Fruit fly (Drosophila melanogaster) whole organism, embryonic: ENCODE results near the gene Gdh.

Experiments used
- Ada2b ChIP-seq: fragments of 200-800 bp; sonication (Bioruptor generic); IDR thresholded peaks from 2 replicates; pipeline ENCODE4 v1.3.6; 2022; ENCODE audit warnings: missing biosample characterization, missing genetic modification characterization
- Aef1 ChIP-seq: fragments of 200-800 bp; sonication (Bioruptor generic); IDR thresholded peaks from 3 replicates; pipeline ENCODE4 v1.3.6; 2022; ENCODE audit warnings: missing biosample characterization, missing genetic modification characterization
- Atf6 ChIP-seq: fragments of 200-800 bp; sonication (Bioruptor generic); IDR thresholded peaks from 2 replicates; pipeline ENCODE4 v1.3.6; 2022; ENCODE audit warnings: missing biosample characterization, missing genetic modification characterization
- CG10543 ChIP-seq: fragments of 200-800 bp; sonication (Bioruptor generic); optimal IDR thresholded peaks from 3 replicates; lab custom pipeline; 2017; ENCODE audit warnings: missing biosample characterization, mild to moderate bottlenecking, missing genetic modification characterization, moderate library complexity
- CG12071 ChIP-seq: fragments of 200-800 bp; sonication (Bioruptor generic); optimal IDR thresholded peaks from 3 replicates; lab custom pipeline; 2018; ENCODE audit warnings: missing biosample characterization, mild to moderate bottlenecking, missing genetic modification characterization
- CG14965 ChIP-seq: fragments of 200-800 bp; sonication (Bioruptor generic); optimal IDR thresholded peaks from 2 replicates; lab custom pipeline; 2016; ENCODE audit warnings: missing biosample characterization, missing genetic modification characterization, borderline replicate concordance
- CG15011 ChIP-seq: fragments of 200-800 bp; sonication (Bioruptor generic); optimal IDR thresholded peaks from 3 replicates; lab custom pipeline; 2018; ENCODE audit warnings: missing biosample characterization, mild to moderate bottlenecking, missing genetic modification characterization
- CG16779 ChIP-seq: fragments of 200-800 bp; sonication (Bioruptor generic); IDR thresholded peaks from 2 replicates; pipeline ENCODE4 v1.3.6; 2022; ENCODE audit warnings: missing biosample characterization, missing genetic modification characterization
- CG17912 ChIP-seq: fragments of 200-800 bp; sonication (Bioruptor generic); optimal IDR thresholded peaks from 2 replicates; lab custom pipeline; 2018; ENCODE audit warnings: missing biosample characterization, mild to moderate bottlenecking, missing genetic modification characterization
- CG1792 ChIP-seq: fragments of 200-800 bp; sonication (Bioruptor generic); optimal IDR thresholded peaks from 2 replicates; lab custom pipeline; 2016; ENCODE audit warnings: missing biosample characterization, missing genetic modification characterization
- CG2129 ChIP-seq: fragments of 200-800 bp; sonication (Bioruptor generic); IDR thresholded peaks from 2 replicates; pipeline ENCODE4 v1.3.6; 2022; ENCODE audit warnings: missing biosample characterization, missing genetic modification characterization; ENCODE audit not compliant: partially characterized antibody
- CG2199 ChIP-seq: fragments of 200-800 bp; sonication (Bioruptor generic); IDR thresholded peaks from 3 replicates; pipeline ENCODE4 v1.3.6; 2022; ENCODE audit warnings: missing biosample characterization, missing genetic modification characterization
- CG30431 ChIP-seq: fragments of 200-800 bp; sonication (Bioruptor generic); optimal IDR thresholded peaks from 2 replicates; lab custom pipeline; 2017; ENCODE audit warnings: missing biosample characterization, missing genetic modification characterization
- CG31365 ChIP-seq: fragments of 200-800 bp; sonication (Bioruptor generic); optimal IDR thresholded peaks from 2 replicates; lab custom pipeline; 2018; ENCODE audit warnings: missing biosample characterization, mild to moderate bottlenecking, missing genetic modification characterization
- CG32767 ChIP-seq: fragments of 200-800 bp; sonication (Bioruptor generic); IDR thresholded peaks from 2 replicates; pipeline ENCODE4 v1.3.6; 2022; ENCODE audit warnings: missing biosample characterization, missing genetic modification characterization
- CG34422 ChIP-seq: fragments of 200-800 bp; sonication (Bioruptor generic); IDR thresholded peaks from 3 replicates; pipeline ENCODE4 v1.3.6; 2022; ENCODE audit warnings: missing biosample characterization, missing genetic modification characterization
- CG3838 ChIP-seq: fragments of 200-800 bp; sonication (Bioruptor generic); optimal IDR thresholded peaks from 3 replicates; lab custom pipeline; 2016; ENCODE audit warnings: missing biosample characterization, missing genetic modification characterization
- CG3847 ChIP-seq: fragments of 200-800 bp; sonication (Bioruptor generic); IDR thresholded peaks from 2 replicates; pipeline ENCODE4 v1.3.6; 2022; ENCODE audit warnings: missing biosample characterization, missing genetic modification characterization
- CG4617 ChIP-seq: fragments of 200-800 bp; sonication (Bioruptor generic); optimal IDR thresholded peaks from 3 replicates; lab custom pipeline; 2016; ENCODE audit warnings: missing biosample characterization, missing genetic modification characterization, borderline replicate concordance
- CG7271 ChIP-seq: fragments of 200-800 bp; sonication (Bioruptor generic); optimal IDR thresholded peaks from 2 replicates; lab custom pipeline; 2018; ENCODE audit warnings: missing biosample characterization, mild to moderate bottlenecking, missing genetic modification characterization, moderate library complexity
- CG9437 ChIP-seq: fragments of 200-800 bp; sonication (Bioruptor generic); optimal IDR thresholded peaks from 2 replicates; lab custom pipeline; 2018; ENCODE audit warnings: missing biosample characterization, mild to moderate bottlenecking, missing genetic modification characterization
- D19A ChIP-seq: fragments of 200-800 bp; optimal IDR thresholded peaks from 3 replicates; lab custom pipeline; 2019; ENCODE audit warnings: missing biosample characterization, mild to moderate bottlenecking, missing genetic modification characterization, moderate library complexity
- Dad ChIP-seq: fragments of 200-800 bp; sonication (Bioruptor generic); optimal IDR thresholded peaks from 3 replicates; lab custom pipeline; 2016; ENCODE audit warnings: missing biosample characterization, missing genetic modification characterization
- Eip74EF ChIP-seq, 2 experiments: fragments of 200-800 bp in 1 of 2; fragments of >200 bp in 1 of 2; sonication (Bioruptor generic) in 1 of 2; optimal IDR thresholded peaks; 2 replicates each; lab custom pipeline; 2017 to 2019; ENCODE audit warnings: missing biosample characterization in 2 of 2, missing genetic modification characterization in 2 of 2, mild to moderate bottlenecking in 1 of 2, moderate library complexity in 1 of 2
- Gug ChIP-seq: fragments of 200-800 bp; sonication (Bioruptor generic); IDR thresholded peaks from 4 replicates; pipeline ENCODE4 v1.3.6; 2022; ENCODE audit warnings: missing biosample characterization, missing genetic modification characterization
- Hr3 ChIP-seq: fragments of 200-800 bp; sonication (Bioruptor generic); optimal IDR thresholded peaks from 3 replicates; lab custom pipeline; 2016; ENCODE audit warnings: missing biosample characterization, missing genetic modification characterization
- Hr78 ChIP-seq, 2 experiments: fragments of 200-800 bp in 1 of 2; fragments of >200 bp in 1 of 2; sonication (Bioruptor generic) in 1 of 2; optimal IDR thresholded peaks; 2 replicates each; lab custom pipeline; 2017 to 2019; ENCODE audit warnings: missing biosample characterization in 2 of 2, missing genetic modification characterization in 2 of 2, mild to moderate bottlenecking in 1 of 2, moderate library complexity in 1 of 2
- Max ChIP-seq: fragments of 200-800 bp; sonication (Bioruptor generic); optimal IDR thresholded peaks from 2 replicates; lab custom pipeline; 2016; ENCODE audit warnings: missing biosample characterization, mild to moderate bottlenecking, missing genetic modification characterization
- Meics ChIP-seq: fragments of 200-800 bp; sonication (Bioruptor generic); optimal IDR thresholded peaks from 2 replicates; lab custom pipeline; 2017; ENCODE audit warnings: missing biosample characterization, mild to moderate bottlenecking, missing genetic modification characterization
- Sry-δ ChIP-seq: fragments of 200-800 bp; sonication (Bioruptor generic); optimal IDR thresholded peaks from 2 replicates; lab custom pipeline; 2016; ENCODE audit warnings: missing biosample characterization, missing genetic modification characterization
- Taf1 ChIP-seq: fragments of 200-800 bp; sonication (Bioruptor generic); IDR thresholded peaks from 2 replicates; pipeline ENCODE4 v1.3.6; 2022; ENCODE audit warnings: missing biosample characterization, missing genetic modification characterization
- bab2 ChIP-seq: fragments of 200-800 bp; sonication (Bioruptor generic); optimal IDR thresholded peaks from 2 replicates; lab custom pipeline; 2016; ENCODE audit warnings: missing biosample characterization, missing genetic modification characterization
- caup ChIP-seq: fragments of 200-800 bp; sonication (Bioruptor generic); optimal IDR thresholded peaks from 3 replicates; lab custom pipeline; 2017; ENCODE audit warnings: missing biosample characterization, mild to moderate bottlenecking, missing genetic modification characterization, moderate library complexity; ENCODE audit not compliant: severe bottlenecking
- cg ChIP-seq: fragments of 200-800 bp; sonication (Bioruptor generic); optimal IDR thresholded peaks from 3 replicates; lab custom pipeline; 2019; ENCODE audit warnings: missing biosample characterization, mild to moderate bottlenecking, missing genetic modification characterization, moderate library complexity
- chm ChIP-seq: fragments of 200-800 bp; sonication (Bioruptor generic); IDR thresholded peaks from 2 replicates; pipeline ENCODE4 v1.3.6; 2022; ENCODE audit warnings: missing biosample characterization, missing genetic modification characterization
- dati ChIP-seq: fragments of 200-800 bp; sonication (Bioruptor generic); IDR thresholded peaks from 2 replicates; pipeline ENCODE4 v1.3.6; 2022; ENCODE audit warnings: missing biosample characterization, missing genetic modification characterization
- dmrt11E ChIP-seq: fragments of 200-800 bp; sonication (Bioruptor generic); optimal IDR thresholded peaks from 3 replicates; lab custom pipeline; 2018; ENCODE audit warnings: missing biosample characterization, mild to moderate bottlenecking, missing genetic modification characterization, moderate library complexity
- grau ChIP-seq: fragments of 200-800 bp; optimal IDR thresholded peaks from 3 replicates; lab custom pipeline; 2019; ENCODE audit warnings: missing biosample characterization, mild to moderate bottlenecking, missing genetic modification characterization, moderate library complexity
- grn ChIP-seq: fragments of 200-800 bp; sonication (Bioruptor generic); optimal IDR thresholded peaks from 3 replicates; lab custom pipeline; 2017; ENCODE audit warnings: missing biosample characterization, missing genetic modification characterization
- gt ChIP-seq: fragments of 200-800 bp; sonication (Bioruptor generic); IDR thresholded peaks from 2 replicates; pipeline ENCODE4 v1.3.6; 2022; ENCODE audit warnings: missing biosample characterization, missing genetic modification characterization
- hkb ChIP-seq, 2 experiments: fragments of 200-800 bp in 1 of 2; fragments of >200 bp in 1 of 2; sonication (Bioruptor generic) in 1 of 2; IDR thresholded peaks in 1 of 2; optimal IDR thresholded peaks in 1 of 2; 2 replicates each; pipeline versions ENCODE4 v1.3.6 to Lab custom; 2017 to 2022; ENCODE audit warnings: missing biosample characterization in 1 of 2, missing genetic modification characterization in 1 of 2
- nmo ChIP-seq: fragments of 200-800 bp; sonication (Bioruptor generic); optimal IDR thresholded peaks from 2 replicates; lab custom pipeline; 2018; ENCODE audit warnings: missing biosample characterization, mild to moderate bottlenecking, missing genetic modification characterization, moderate library complexity
- row ChIP-seq: fragments of 200-800 bp; sonication (Bioruptor generic); IDR thresholded peaks from 3 replicates; pipeline ENCODE4 v1.3.6; 2022; ENCODE audit warnings: missing biosample characterization, missing genetic modification characterization
- sc ChIP-seq, 3 experiments: fragments of >200 bp in 2 of 3; fragments of 200-800 bp in 1 of 3; sonication (Bioruptor generic) in 1 of 3; optimal IDR thresholded peaks; 2 replicates in 2 of 3; 3 replicates in 1 of 3; lab custom pipeline; 2017; ENCODE audit warnings: mild to moderate bottlenecking in 1 of 3, missing biosample characterization in 1 of 3, missing genetic modification characterization in 1 of 3, missing genetic modification reagents in 1 of 3
- sima ChIP-seq: fragments of 200-800 bp; sonication (Bioruptor generic); optimal IDR thresholded peaks from 2 replicates; lab custom pipeline; 2016; ENCODE audit warnings: missing biosample characterization, missing genetic modification characterization
- unpg ChIP-seq: fragments of 200-800 bp; sonication (Bioruptor generic); optimal IDR thresholded peaks from 3 replicates; lab custom pipeline; 2018; ENCODE audit warnings: missing biosample characterization, mild to moderate bottlenecking, missing genetic modification characterization, moderate library complexity
- wek ChIP-seq: fragments of 200-800 bp; sonication (Bioruptor generic); optimal IDR thresholded peaks from 3 replicates; lab custom pipeline; 2018; ENCODE audit warnings: missing biosample characterization, mild to moderate bottlenecking, missing genetic modification characterization, moderate library complexity
- wor ChIP-seq: fragments of 200-800 bp; sonication (Bioruptor generic); IDR thresholded peaks from 2 replicates; pipeline ENCODE4 v1.3.6; 2022; ENCODE audit warnings: missing biosample characterization, missing genetic modification characterization
- zen ChIP-seq: fragments of 200-800 bp; sonication (Bioruptor generic); optimal IDR thresholded peaks from 3 replicates; lab custom pipeline; 2018; ENCODE audit warnings: missing biosample characterization, mild to moderate bottlenecking, missing genetic modification characterization, moderate library complexity

The Gdh gene

dm6 chr3R:23969449-23969848, 26.5 kb upstream of the Gdh start (continued):
- TF ChIP-seq wek (GFP tag; lab: Kevin White, UChicago), result no peak
- no peak for TF ChIP-seq dmrt11E (tag; lab: Kevin White, UChicago)
- no peak for TF ChIP-seq bab2 (GFP tag; lab: Kevin White, UChicago)
- TF ChIP-seq CG34422 (GFP tag; lab: Robert Waterston, UW), result no peak; the same call in 1 of the 3 replicates
- peak; percentile 76 for TF ChIP-seq row (GFP tag; lab: Robert Waterston, UW)
- TF ChIP-seq Gug (GFP tag; lab: Robert Waterston, UW), result no peak
- no peak for TF ChIP-seq CG12071 (GFP tag; lab: Kevin White, UChicago)
- TF ChIP-seq CG2129 (GFP tag; lab: Robert Waterston, UW), result no peak
- no peak for TF ChIP-seq grn (GFP tag; lab: Kevin White, UChicago)
- TF ChIP-seq Taf1 (GFP tag; lab: Robert Waterston, UW), result no peak
- TF ChIP-seq grau (tag; lab: Kevin White, UChicago), result peak; percentile 68
- TF ChIP-seq CG4617 (GFP tag; lab: Kevin White, UChicago), result no peak
- no peak for TF ChIP-seq CG3838 (GFP tag; lab: Kevin White, UChicago)
- TF ChIP-seq CG1792, result no peak
- TF ChIP-seq Hr3 (GFP tag; lab: Kevin White, UChicago), result peak; percentile 33
- no peak for TF ChIP-seq CG15011 (GFP tag; lab: Kevin White, UChicago)
- TF ChIP-seq CG14965 (GFP tag; lab: Kevin White, UChicago), result no peak
- peak; percentile 18 for TF ChIP-seq caup (GFP tag; lab: Kevin White, UChicago)
- no peak for TF ChIP-seq CG31365 (tag; lab: Kevin White, UChicago)
- peak; percentile 95 for TF ChIP-seq D19A (tag; lab: Kevin White, UChicago)
- TF ChIP-seq zen (tag; lab: Kevin White, UChicago), result no peak
- no peak for TF ChIP-seq CG17912 (GFP tag; lab: Kevin White, UChicago)
- TF ChIP-seq cg (GFP tag; lab: Kevin White, UChicago), result no peak
- TF ChIP-seq sc (optimal IDR thresholded peaks at IDR 0.05; lab: Kevin White, UChicago), result no peak
- peak; percentile 20 for TF ChIP-seq sc (GFP tag; optimal IDR thresholded peaks at IDR 0.05; lab: Kevin White, UChicago)
- peak; percentile 43; the same call in 2 of the 3 replicates for TF ChIP-seq Aef1 (GFP tag; lab: Robert Waterston, UW)
- no peak for TF ChIP-seq gt (GFP tag; lab: Robert Waterston, UW)
- peak; percentile 79 for TF ChIP-seq CG10543 (GFP tag; lab: Kevin White, UChicago)
- TF ChIP-seq wor, result peak; percentile 26; the same call in 1 of the 2 replicates
- no peak for TF ChIP-seq Max (GFP tag; lab: Kevin White, UChicago)
- no peak for TF ChIP-seq CG30431 (GFP tag; lab: Kevin White, UChicago)
- peak; percentile 48 for TF ChIP-seq nmo (GFP tag; lab: Kevin White, UChicago)
- no peak for TF ChIP-seq Sry-δ
- no peak for TF ChIP-seq CG16779 (GFP tag; lab: Robert Waterston, UW)
- TF ChIP-seq unpg, result peak; percentile 61
- no peak for TF ChIP-seq chm (GFP tag; lab: Robert Waterston, UW)
- TF ChIP-seq Atf6 (GFP tag; lab: Robert Waterston, UW), result peak; percentile 66
- 0 out of 2 replicates have a peak, but pooled peaks have one; percentile 16 for TF ChIP-seq Ada2b (GFP tag; lab: Robert Waterston, UW)
- no peak for TF ChIP-seq CG7271 (tag; lab: Kevin White, UChicago)
- TF ChIP-seq CG32767 (GFP tag; lab: Robert Waterston, UW), result peak; percentile 42; the same call in 1 of the 2 replicates
- 0 out of 2 replicates have a peak, but pooled peaks have one; percentile 19 for TF ChIP-seq dati (GFP tag; lab: Robert Waterston, UW)
- TF ChIP-seq hkb (optimal IDR thresholded peaks at IDR 0.05; lab: Kevin White, UChicago), result no peak
- peak; percentile 64; the same call in 1 of the 2 replicates for TF ChIP-seq hkb (GFP tag; IDR thresholded peaks at IDR 0.05; lab: Robert Waterston, UW)
- peak in 1 of 2 experiments; percentile 35 for TF ChIP-seq Hr78 (GFP tag; optimal IDR thresholded peaks at IDR 0.05; lab: Kevin White, UChicago)
- TF ChIP-seq CG2199 (GFP tag; lab: Robert Waterston, UW), result no peak
- TF ChIP-seq CG9437 (GFP tag; lab: Kevin White, UChicago), result peak; percentile 35
- peak in 1 of 2 experiments; percentile 22 for TF ChIP-seq Eip74EF (GFP tag; optimal IDR thresholded peaks at IDR 0.05; lab: Kevin White, UChicago)
- TF ChIP-seq CG3847 (GFP tag; lab: Robert Waterston, UW), result peak; percentile 58
- TF ChIP-seq Dad (GFP tag; lab: Kevin White, UChicago), result no peak
- peak; percentile 41 for TF ChIP-seq Meics (GFP tag; lab: Kevin White, UChicago)
- TF ChIP-seq sima (GFP tag; lab: Kevin White, UChicago), result no peak
